Worm (Caenorhabditis elegans) whole organism, L4 larva: ENCODE results near the gene K04G7.1.

ENCODE experiments used
- T20F7.1 ChIP-seq: fragments of 200-800 bp; sonication (Bioruptor generic); optimal IDR thresholded peaks from 2 replicates; lab custom pipeline; 2018; ENCODE audit warnings: mild to moderate bottlenecking, missing genetic modification characterization, missing compliant biosample characterization
- T26A8.4 ChIP-seq: fragments of 200-800 bp; sonication (Bioruptor generic); IDR thresholded peaks from 2 replicates; pipeline ENCODE4 v1.3.6; 2022; ENCODE audit warnings: missing genetic modification characterization, missing compliant biosample characterization
- Y105C5A.15 ChIP-seq: fragments of 200-800 bp; sonication (Bioruptor generic); IDR thresholded peaks from 2 replicates; pipeline ENCODE4 v1.3.6; 2022; ENCODE audit warnings: missing genetic modification characterization, missing compliant biosample characterization
- aha-1 ChIP-seq: fragments of 150-350 bp; peaks from one replicate; lab custom pipeline; 2014; ENCODE audit warnings: missing biosample characterization, missing genetic modification characterization
- ama-1 ChIP-seq: fragments of 150-350 bp; optimal IDR thresholded peaks from 2 replicates; lab custom pipeline; 2014; ENCODE audit warnings: inconsistent platforms, mixed read lengths
- ceh-20 ChIP-seq: fragments of 200-800 bp; sonication (Bioruptor generic); IDR thresholded peaks from 2 replicates; pipeline ENCODE4 v1.3.6; 2022; ENCODE audit warnings: missing genetic modification reagents, missing genetic modification characterization, missing compliant biosample characterization
- ceh-28 ChIP-seq: fragments of 150-350 bp; optimal IDR thresholded peaks from 2 replicates; lab custom pipeline; 2014; ENCODE audit warnings: missing biosample characterization, missing genetic modification reagents, missing genetic modification characterization
- cey-2 ChIP-seq: sonication (generic microtip); optimal IDR thresholded peaks from 3 replicates; lab custom pipeline; 2017; ENCODE audit warnings: missing genetic modification characterization, mild to moderate bottlenecking, missing compliant biosample characterization, antibody characterized with exemption, borderline replicate concordance; ENCODE audit not compliant: insufficient read depth
- daf-16 ChIP-seq, 3 experiments: sonication (generic microtip); optimal IDR thresholded peaks; 2 replicates each; lab custom pipeline; 2016 to 2017; ENCODE audit warnings: missing genetic modification characterization in 3 of 3, missing genetic modification reagents in 3 of 3, mild to moderate bottlenecking in 2 of 3, missing compliant biosample characterization in 2 of 3, missing biosample characterization in 1 of 3, moderate library complexity in 1 of 3
- dpl-1 ChIP-seq: fragments of 150-350 bp; optimal IDR thresholded peaks from 2 replicates; lab custom pipeline; 2014; ENCODE audit warnings: missing biosample characterization, missing genetic modification reagents, missing genetic modification characterization
- dve-1 ChIP-seq: sonication (generic microtip); optimal IDR thresholded peaks from 2 replicates; lab custom pipeline; 2017; ENCODE audit warnings: antibody characterized with exemption, mild to moderate bottlenecking, missing genetic modification characterization, missing compliant biosample characterization; ENCODE audit not compliant: insufficient read depth
- hlh-11 ChIP-seq: fragments of 200-800 bp; sonication (Bioruptor generic); optimal IDR thresholded peaks from 2 replicates; lab custom pipeline; 2018; ENCODE audit warnings: mild to moderate bottlenecking, missing genetic modification characterization, missing compliant biosample characterization
- hlh-30 ChIP-seq: sonication (generic microtip); optimal IDR thresholded peaks from 2 replicates; lab custom pipeline; 2017; ENCODE audit warnings: antibody characterized with exemption, mild to moderate bottlenecking, missing genetic modification characterization, missing compliant biosample characterization; ENCODE audit not compliant: insufficient read depth
- jun-1 ChIP-seq: fragments of 150-350 bp; optimal IDR thresholded peaks from 2 replicates; lab custom pipeline; 2014; ENCODE audit warnings: missing biosample characterization, missing genetic modification reagents, missing genetic modification characterization
- lim-7 ChIP-seq: fragments of 200-800 bp; sonication (Bioruptor generic); IDR thresholded peaks from 2 replicates; pipeline ENCODE4 v1.3.6; 2022; ENCODE audit warnings: missing genetic modification characterization, missing compliant biosample characterization
- lin-38 ChIP-seq: fragments of 200-800 bp; sonication (Bioruptor generic); IDR thresholded peaks from 2 replicates; pipeline ENCODE4 v1.3.6; 2022; ENCODE audit warnings: missing genetic modification reagents, missing genetic modification characterization, missing compliant biosample characterization
- lin-39 ChIP-seq: fragments of 150-350 bp; optimal IDR thresholded peaks from 2 replicates; lab custom pipeline; 2014; ENCODE audit warnings: missing biosample characterization, missing genetic modification reagents, missing genetic modification characterization
- lir-3 ChIP-seq: sonication (generic microtip); optimal IDR thresholded peaks from 2 replicates; lab custom pipeline; 2016; ENCODE audit warnings: mild to moderate bottlenecking, missing genetic modification characterization, missing compliant biosample characterization
- lsy-2 ChIP-seq, 2 experiments: fragments of 150-350 bp in 1 of 2; sonication (generic microtip) in 1 of 2; optimal IDR thresholded peaks; 2 replicates each; lab custom pipeline; 2014 to 2017; ENCODE audit warnings: missing biosample characterization in 2 of 2, missing genetic modification characterization in 2 of 2
- mdl-1 ChIP-seq, 2 experiments: fragments of 150-350 bp in 1 of 2; sonication (generic microtip) in 1 of 2; optimal IDR thresholded peaks; 2 replicates each; lab custom pipeline; 2014 to 2017; ENCODE audit warnings: missing biosample characterization in 2 of 2, missing genetic modification characterization in 2 of 2
- mep-1 ChIP-seq: fragments of 150-350 bp; sonication (generic microtip); optimal IDR thresholded peaks from 3 replicates; lab custom pipeline; 2014; ENCODE audit warnings: missing biosample characterization, missing genetic modification characterization
- mxl-3 ChIP-seq: fragments of 200-800 bp; sonication (Bioruptor generic); optimal IDR thresholded peaks from 2 replicates; lab custom pipeline; 2018; ENCODE audit warnings: mild to moderate bottlenecking, missing genetic modification characterization, missing compliant biosample characterization
- nhr-10 ChIP-seq: fragments of 150-350 bp; optimal IDR thresholded peaks from 2 replicates; lab custom pipeline; 2014; ENCODE audit warnings: missing biosample characterization, missing genetic modification characterization
- nhr-237 ChIP-seq: sonication (generic microtip); optimal IDR thresholded peaks from 2 replicates; lab custom pipeline; 2017; ENCODE audit warnings: missing biosample characterization, missing genetic modification characterization
- nhr-25 ChIP-seq: sonication (generic microtip); optimal IDR thresholded peaks from 2 replicates; lab custom pipeline; 2017; ENCODE audit warnings: missing genetic modification characterization, mild to moderate bottlenecking, missing compliant biosample characterization, antibody characterized with exemption, moderate library complexity, borderline replicate concordance; ENCODE audit not compliant: insufficient read depth
- nhr-28 ChIP-seq: fragments of 150-350 bp; optimal IDR thresholded peaks from 2 replicates; lab custom pipeline; 2014; ENCODE audit warnings: missing biosample characterization, missing genetic modification characterization
- nhr-77 ChIP-seq: fragments of 150-350 bp; optimal IDR thresholded peaks from 2 replicates; lab custom pipeline; 2014; ENCODE audit warnings: missing biosample characterization, missing genetic modification characterization
- sdz-12 ChIP-seq: fragments of 200-800 bp; sonication (Bioruptor generic); optimal IDR thresholded peaks from 2 replicates; lab custom pipeline; 2018; ENCODE audit warnings: mild to moderate bottlenecking, missing genetic modification characterization, missing compliant biosample characterization
- tag-97 ChIP-seq: fragments of 200-800 bp; sonication (Bioruptor generic); IDR thresholded peaks from 2 replicates; pipeline ENCODE4 v1.3.6; 2022; ENCODE audit warnings: missing genetic modification characterization, missing compliant biosample characterization
- tra-1 ChIP-seq: fragments of 200-800 bp; sonication (Bioruptor generic); IDR thresholded peaks from 2 replicates; pipeline ENCODE4 v1.3.6; 2022; ENCODE audit warnings: missing genetic modification reagents, missing genetic modification characterization, missing compliant biosample characterization
- unc-130 ChIP-seq: sonication (generic microtip); optimal IDR thresholded peaks from 2 replicates; lab custom pipeline; 2016; ENCODE audit warnings: missing genetic modification reagents, missing genetic modification characterization, missing compliant biosample characterization
- unc-62 ChIP-seq, 3 experiments: fragments of 150-350 bp in 1 of 3; sonication (generic microtip); optimal IDR thresholded peaks in 2 of 3; peaks in 1 of 3; 1 replicate in 1 of 3; 2 replicates in 2 of 3; lab custom pipeline; 2014 to 2017; ENCODE audit warnings: missing biosample characterization in 3 of 3, missing genetic modification characterization in 3 of 3, missing genetic modification reagents in 3 of 3, missing genotype in 1 of 3

The K04G7.1 gene

DNA sequence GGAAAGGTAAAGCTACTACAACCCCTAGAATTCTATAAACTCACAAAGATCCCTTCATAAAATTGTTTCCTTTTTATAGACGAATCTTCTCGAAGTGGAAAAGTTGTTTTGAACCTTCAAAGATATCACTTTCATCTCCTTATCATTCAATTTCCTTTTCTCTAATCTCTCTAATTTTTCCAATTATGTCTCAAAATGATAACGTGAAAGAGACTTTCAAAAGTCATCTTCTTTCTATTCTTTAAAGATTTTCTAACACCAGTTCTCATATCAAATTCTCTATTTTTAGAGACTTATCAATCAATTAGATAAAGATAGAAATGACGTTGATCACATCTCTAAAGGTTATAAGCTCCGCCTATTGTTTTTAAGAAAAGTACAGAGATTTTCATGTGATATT, 37.0 kb downstream of the K04G7.1 start:
- no peak for TF ChIP-seq daf-16 (GFP tag; optimal IDR thresholded peaks at IDR 0.05; lab: Kevin White, UChicago)
- TF ChIP-seq daf-16 (tag; optimal IDR thresholded peaks at IDR 0.05; lab: Kevin White, UChicago) = no peak
- TF ChIP-seq ceh-20 (GFP tag; lab: Robert Waterston, UW) = no peak
- peak; percentile 17 for TF ChIP-seq cey-2
- TF ChIP-seq lin-39 (tag; lab: Kevin White, UChicago) = no peak
- no peak for TF ChIP-seq tag-97 (GFP tag; lab: Robert Waterston, UW)
- peak; percentile 17 for TF ChIP-seq dve-1
- no peak for TF ChIP-seq ceh-28 (tag; lab: Kevin White, UChicago)
- no peak for TF ChIP-seq unc-130 (GFP tag; lab: Kevin White, UChicago)
- TF ChIP-seq T26A8.4 (GFP tag; lab: Robert Waterston, UW) = no peak
- peak; percentile 25 for TF ChIP-seq mep-1 (tag; lab: Kevin White, UChicago)
- TF ChIP-seq sdz-12 = no peak

DNA sequence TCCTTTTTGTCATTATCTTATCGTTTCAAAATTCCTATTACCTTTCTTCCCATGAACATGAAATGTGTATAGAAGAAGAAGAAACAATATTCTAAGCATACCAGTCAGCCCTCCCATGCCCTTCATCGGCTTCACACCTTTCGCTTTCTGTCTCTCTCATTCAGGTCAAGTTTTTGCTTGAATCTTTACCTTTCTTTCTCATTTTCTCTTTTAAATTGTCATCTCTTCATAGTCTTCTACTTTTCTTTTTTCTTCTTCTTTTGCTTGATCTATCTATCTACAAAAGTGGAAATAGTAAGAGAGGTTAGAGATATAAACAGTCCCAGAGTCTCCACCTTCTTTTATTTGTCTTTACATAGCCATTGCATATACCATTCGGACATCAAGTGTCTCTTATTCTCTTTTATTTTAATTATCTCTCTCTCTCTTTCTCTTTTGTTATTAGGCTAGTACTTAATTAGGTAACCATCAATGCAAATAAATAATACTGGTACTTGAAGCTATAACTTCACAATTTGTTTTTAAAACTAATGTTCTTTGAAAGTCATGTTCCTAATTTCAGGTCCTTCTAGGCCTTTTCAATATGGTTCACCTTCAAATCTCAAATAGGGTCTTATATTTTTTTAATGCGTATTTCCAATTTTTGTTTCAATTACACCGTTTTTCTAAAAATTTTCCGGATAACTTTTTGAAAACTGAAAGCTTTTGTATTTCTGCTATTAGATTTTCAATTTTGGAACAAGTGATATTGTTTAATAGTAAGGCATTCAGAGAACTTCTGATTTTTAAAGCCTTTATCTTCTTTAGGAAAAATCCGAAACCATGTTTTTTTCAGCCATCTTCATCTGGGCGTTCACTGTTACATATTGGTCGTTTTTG, 39.1 kb downstream of the K04G7.1 start, which contains the start of gene dpy-31:
TSS of gene dpy-31 (plus strand) at position 829 of the 879 bp plus-strand sequence.
- TF ChIP-seq nhr-10 (tag; lab: Kevin White, UChicago) (peak; percentile 6), cey-2 (peak; percentile 34), hlh-11 (tag; lab: Kevin White, UChicago) (peak; percentile 13), lsy-2 (tag; optimal IDR thresholded peaks at IDR 0.05; lab: Kevin White, UChicago) (peak in 1 of 2 experiments; percentile 44), T20F7.1 (GFP tag; lab: Kevin White, UChicago) (no peak), nhr-28 (tag; lab: Kevin White, UChicago) (peak; percentile 21), nhr-25 (tag; lab: Kevin White, UChicago) (peak; percentile 64), nhr-77 (peak; percentile 12), unc-62 (GFP tag; optimal IDR thresholded peaks at IDR 0.05 in 1 of 2; lab: Kevin White, UChicago) (peak in 1 of 2 experiments; percentile 95), unc-62 (tag; optimal IDR thresholded peaks at IDR 0.05; lab: Kevin White, UChicago) (no peak), lir-3 (tag; lab: Kevin White, UChicago) (no peak), lin-38 (GFP tag; lab: Robert Waterston, UW) (no peak), lim-7 (GFP tag; lab: Robert Waterston, UW) (no peak), mdl-1 (tag; optimal IDR thresholded peaks at IDR 0.05; lab: Kevin White, UChicago) (peak in 1 of 2 experiments; percentile 15), dpl-1 (no peak), dve-1 (peak; percentile 40), ama-1 (no peak), mep-1 (tag; lab: Kevin White, UChicago) (peak; percentile 58)

DNA sequence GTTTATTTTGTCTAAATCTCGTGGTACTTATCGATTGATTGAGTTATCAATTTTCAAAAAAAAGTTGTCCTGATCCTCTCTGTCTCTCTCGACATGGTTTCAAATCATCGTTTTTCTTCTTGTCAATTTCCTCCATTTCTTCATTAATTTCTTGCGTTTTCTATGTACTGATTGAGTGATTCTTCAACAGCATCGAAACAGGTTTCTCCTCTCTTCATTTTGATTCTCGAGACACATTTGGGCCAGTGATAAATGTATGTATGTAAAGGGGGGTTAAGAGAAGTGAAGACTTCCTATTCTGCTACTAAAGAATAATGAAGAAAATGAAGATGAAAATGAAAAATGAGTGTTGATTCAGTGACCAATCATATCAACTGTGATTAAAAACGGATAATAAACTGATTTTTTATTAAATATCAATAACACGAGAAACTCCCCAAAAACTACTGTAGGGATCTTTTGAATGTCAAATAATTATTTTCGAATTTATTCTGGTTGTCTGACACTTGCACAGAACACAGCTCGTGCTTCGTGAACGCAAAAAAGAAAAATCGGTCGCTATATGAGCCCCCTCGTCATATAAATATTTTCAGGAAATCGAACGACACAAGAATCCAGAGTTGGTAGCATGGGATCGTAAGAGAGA, 40.7 kb downstream of the K04G7.1 start:
- TF ChIP-seq lsy-2 (tag; optimal IDR thresholded peaks at IDR 0.05; lab: Kevin White, UChicago) = peak in 1 of 2 experiments; percentile 49
- TF ChIP-seq hlh-11 (tag; lab: Kevin White, UChicago) = peak; percentile 35
- 0 out of 2 replicates have a peak, but pooled peaks have one; percentile 37 for TF ChIP-seq tra-1 (GFP tag; lab: Robert Waterston, UW)
- TF ChIP-seq Y105C5A.15 (GFP tag; lab: Robert Waterston, UW) = no peak
- TF ChIP-seq mxl-3 (GFP tag; lab: Kevin White, UChicago) = peak; percentile 37
- peak; percentile 95 for TF ChIP-seq aha-1 (tag; lab: Kevin White, UChicago)
- peak; percentile 66 for TF ChIP-seq nhr-28 (tag; lab: Kevin White, UChicago)
- peak; percentile 7 for TF ChIP-seq dpl-1
- peak; percentile 73 for TF ChIP-seq cey-2
- TF ChIP-seq mdl-1 (tag; optimal IDR thresholded peaks at IDR 0.05; lab: Kevin White, UChicago) = peak in 1 of 2 experiments; percentile 50
- TF ChIP-seq daf-16 (GFP tag; optimal IDR thresholded peaks at IDR 0.05; lab: Kevin White, UChicago) = no peak
- TF ChIP-seq daf-16 (tag; optimal IDR thresholded peaks at IDR 0.05; lab: Kevin White, UChicago) = no peak
- TF ChIP-seq jun-1 (tag; lab: Kevin White, UChicago) = no peak
- TF ChIP-seq hlh-30 = peak; percentile 17
- TF ChIP-seq nhr-237 (tag; lab: Kevin White, UChicago) = no peak
- TF ChIP-seq ceh-20 (GFP tag; lab: Robert Waterston, UW) = no peak
